Worm (Caenorhabditis elegans): ENCODE data around the gene F54F2.7.

The F54F2.7 gene

ce11 chrIII:8807246-8807645, at the start of gene F54F2.7:
TSS of gene F54F2.7 (minus strand) at chrIII:8807346.
- TF ChIP-seq eyg-1 (tag; optimal IDR thresholded peaks at IDR 0.05) (no peak), hlh-30 (tag; optimal IDR thresholded peaks at IDR 0.05; ENCODE audit: insufficient read depth) (no peak), elt-2 (tag; optimal IDR thresholded peaks at IDR 0.05) (no peak), ref-2 (tag; optimal IDR thresholded peaks at IDR 0.05) (no peak), ama-1 (optimal IDR thresholded peaks at IDR 0.05) (no peak), ceh-31 (tag; optimal IDR thresholded peaks at IDR 0.05) (no peak), zip-5 (tag; optimal IDR thresholded peaks at IDR 0.05) (no peak), ceh-9 (tag; optimal IDR thresholded peaks at IDR 0.05) (no peak), pqm-1 (tag; optimal IDR thresholded peaks at IDR 0.05) (no peak), ceh-18 (tag; optimal IDR thresholded peaks at IDR 0.05) (no peak), T23F11.4 (GFP tag; optimal IDR thresholded peaks at IDR 0.05) (no peak), hlh-15 (tag; optimal IDR thresholded peaks at IDR 0.05) (no peak), nhr-11 (tag; optimal IDR thresholded peaks at IDR 0.05) (no peak), unc-3 (GFP tag; conservative IDR thresholded peaks at IDR 0.05) (no peak), unc-3 (tag; optimal IDR thresholded peaks at IDR 0.05) (no peak), pag-3 (tag; optimal IDR thresholded peaks at IDR 0.05; ENCODE audit: borderline replicate concordance) (no peak), C38D4.7 (GFP tag; optimal IDR thresholded peaks at IDR 0.05) (no peak), ceh-6 (GFP tag; optimal IDR thresholded peaks at IDR 0.05) (no peak)

ce11 chrIII:8851961-8852360, 44.8 kb upstream of the F54F2.7 start, which contains the start of gene plg-1:
TSS of gene plg-1 (plus strand) at chrIII:8852261.
- TF ChIP-seq ceh-24 (tag; optimal IDR thresholded peaks at IDR 0.05) (no peak), ceh-14 (tag; optimal IDR thresholded peaks at IDR 0.05) (no peak), dve-1 (tag; optimal IDR thresholded peaks at IDR 0.05) (no peak), hlh-15 (tag; optimal IDR thresholded peaks at IDR 0.05) (no peak)

ce11 chrIII:8850482-8851047, 43.4 kb upstream of the F54F2.7 start, which contains the start of gene F44E2.9:
TSS of gene F44E2.9 (minus strand) at chrIII:8850532.
- TF ChIP-seq unc-42 (tag; optimal IDR thresholded peaks at IDR 0.05): peak; percentile 25
- no peak for TF ChIP-seq ahr-1 (tag; optimal IDR thresholded peaks at IDR 0.05)
- TF ChIP-seq fax-1 (tag; optimal IDR thresholded peaks at IDR 0.05): peak; percentile 29
- no peak for TF ChIP-seq nhr-232 (tag; optimal IDR thresholded peaks at IDR 0.05)
- TF ChIP-seq tbx-7 (tag; optimal IDR thresholded peaks at IDR 0.05): peak; percentile 76
- no peak for TF ChIP-seq ceh-19 (GFP tag; optimal IDR thresholded peaks at IDR 0.05)
- TF ChIP-seq nfya-1 (tag; optimal IDR thresholded peaks at IDR 0.05): peak; percentile 22
- TF ChIP-seq ceh-24 (tag; optimal IDR thresholded peaks at IDR 0.05): no peak
- TF ChIP-seq pha-4 (tag; optimal IDR thresholded peaks at IDR 0.05): no peak
- no peak for TF ChIP-seq hlh-13 (GFP tag; optimal IDR thresholded peaks at IDR 0.05)
- peak; percentile 52 for TF ChIP-seq rnt-1 (tag; optimal IDR thresholded peaks at IDR 0.05)
- TF ChIP-seq pax-1 (tag; optimal IDR thresholded peaks at IDR 0.05): no peak
- no peak for TF ChIP-seq unc-55 (GFP tag; optimal IDR thresholded peaks at IDR 0.05)
- TF ChIP-seq pqm-1 (tag; optimal IDR thresholded peaks at IDR 0.05): no peak
- TF ChIP-seq C08G9.2 (tag; optimal IDR thresholded peaks at IDR 0.05): peak; percentile 87
- TF ChIP-seq Y22D7AL.16 (tag; optimal IDR thresholded peaks at IDR 0.05): no peak
- peak; percentile 66 for TF ChIP-seq zip-5 (tag; optimal IDR thresholded peaks at IDR 0.05)
- peak; percentile 59 for TF ChIP-seq hlh-8 (tag; optimal IDR thresholded peaks at IDR 0.05)
- TF ChIP-seq ets-4 (tag; optimal IDR thresholded peaks at IDR 0.05): peak; percentile 81
- peak; percentile 86 for TF ChIP-seq ceh-31 (tag; optimal IDR thresholded peaks at IDR 0.05)
- no peak for TF ChIP-seq C38D4.7 (GFP tag; optimal IDR thresholded peaks at IDR 0.05)
- peak; percentile 70 for TF ChIP-seq mec-3 (tag; optimal IDR thresholded peaks at IDR 0.05; ENCODE audit: borderline replicate concordance)
- TF ChIP-seq K02D7.2 (tag; optimal IDR thresholded peaks at IDR 0.05): no peak
- no peak for TF ChIP-seq nhr-11 (tag; optimal IDR thresholded peaks at IDR 0.05)
- peak; percentile 1 for TF ChIP-seq ceh-14 (tag; optimal IDR thresholded peaks at IDR 0.05)
- peak; percentile 13 for TF ChIP-seq hlh-30 (tag; optimal IDR thresholded peaks at IDR 0.05; ENCODE audit: insufficient read depth)
- no peak for TF ChIP-seq che-1 (tag; optimal IDR thresholded peaks at IDR 0.05)
- peak; percentile 27 for TF ChIP-seq ceh-18 (tag; optimal IDR thresholded peaks at IDR 0.05)
- TF ChIP-seq tbx-2 (tag; optimal IDR thresholded peaks at IDR 0.05): peak; percentile 78
- peak; percentile 77 for TF ChIP-seq ceh-2 (tag; optimal IDR thresholded peaks at IDR 0.05)
- TF ChIP-seq lim-6 (tag; optimal IDR thresholded peaks at IDR 0.05): peak; percentile 21
- peak; percentile 51 for TF ChIP-seq ref-2 (tag; optimal IDR thresholded peaks at IDR 0.05)
- no peak for TF ChIP-seq pat-9 (tag; optimal IDR thresholded peaks at IDR 0.05)
- peak; percentile 11 for TF ChIP-seq sdc-2 (tag; optimal IDR thresholded peaks at IDR 0.05)
- no peak for TF ChIP-seq ttx-3 (tag; optimal IDR thresholded peaks at IDR 0.05)
- TF ChIP-seq elt-2 (tag; optimal IDR thresholded peaks at IDR 0.05): no peak
